Fruit fly (Drosophila melanogaster): ENCODE data around the gene RpS10a.

RpS10a gene

DNA sequence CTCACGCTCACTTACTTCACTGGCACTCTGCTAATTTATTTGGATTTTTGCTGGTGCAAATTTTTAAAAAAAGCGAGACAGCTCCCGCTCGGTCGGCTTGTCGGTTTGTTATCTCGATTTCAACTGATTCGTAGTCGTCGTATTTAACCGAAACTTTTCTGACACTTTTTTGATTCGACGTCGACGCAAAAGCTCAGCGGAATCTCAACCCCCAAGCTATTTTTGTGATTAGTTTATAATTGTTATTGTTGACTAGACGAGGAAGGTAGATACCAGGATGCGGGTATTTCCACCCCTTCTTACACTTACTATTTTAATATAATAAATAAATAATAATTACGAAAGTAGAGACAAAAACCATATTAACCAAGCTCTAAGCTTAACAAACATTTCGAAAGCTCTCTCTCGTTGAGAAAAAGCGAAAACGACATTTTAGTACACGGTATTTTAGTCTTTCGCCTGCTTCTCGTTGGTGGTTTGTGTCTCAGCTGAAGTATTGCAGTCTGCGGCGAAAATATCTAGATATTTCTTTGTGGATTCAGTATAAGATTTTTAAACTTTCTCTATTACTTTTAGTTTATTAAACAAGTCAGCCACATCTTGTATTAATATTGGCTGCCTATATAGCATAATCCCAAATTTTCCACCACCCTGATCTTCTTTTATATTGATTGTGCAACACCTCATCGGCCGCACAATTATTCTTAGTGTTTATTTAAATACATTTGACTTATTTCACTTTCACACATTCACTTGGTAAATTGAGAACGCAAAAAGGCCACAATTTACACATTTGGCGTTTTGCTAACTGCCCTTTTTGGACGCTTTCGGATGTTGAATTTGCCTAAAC, 4.4 kb downstream of the RpS10a start, which contains the start of gene tau (continued):
- TF ChIP-seq Hsf (GFP tag; optimal IDR thresholded peaks at IDR 0.05) (no peak), CG11093 (GFP tag; IDR thresholded peaks at IDR 0.05) (no peak), CG18262 (tag; optimal IDR thresholded peaks at IDR 0.05) (no peak), CG10462 (GFP tag; optimal IDR thresholded peaks at IDR 0.05) (no peak), CG9932 (GFP tag; IDR thresholded peaks at IDR 0.05) (peak; percentile 28; the same call in 1 of the 2 replicates), mirr (GFP tag; optimal IDR thresholded peaks at IDR 0.05) (no peak), Usf (GFP tag; optimal IDR thresholded peaks at IDR 0.05) (no peak), Neu2 (GFP tag; optimal IDR thresholded peaks at IDR 0.05; ENCODE audit: borderline replicate concordance) (no peak), YL-1 (GFP tag; optimal IDR thresholded peaks at IDR 0.05) (no peak), Abd-B (GFP tag; optimal IDR thresholded peaks at IDR 0.05) (no peak), HmgZ (tag; optimal IDR thresholded peaks at IDR 0.05) (no peak), Doc3 (GFP tag; IDR thresholded peaks at IDR 0.05; ENCODE audit: partially characterized antibody) (no peak), unc-4 (GFP tag; IDR thresholded peaks at IDR 0.05; ENCODE audit: partially characterized antibody) (no peak), ash1 (GFP tag; optimal IDR thresholded peaks at IDR 0.05) (no peak), nmo (GFP tag; optimal IDR thresholded peaks at IDR 0.05) (no peak), sens (GFP tag) (peak; percentile 73), Ada2b (GFP tag; IDR thresholded peaks at IDR 0.05) (no peak), CG11696 (GFP tag; IDR thresholded peaks at IDR 0.05) (no peak), CG3065 (GFP tag; optimal IDR thresholded peaks at IDR 0.05) (no peak), lab (GFP tag; optimal IDR thresholded peaks at IDR 0.05) (no peak), gfzf (GFP tag; optimal IDR thresholded peaks at IDR 0.05) (peak; percentile 20), CG11504 (tag; optimal IDR thresholded peaks at IDR 0.05) (peak; percentile 7), NC2β (GFP tag; optimal IDR thresholded peaks at IDR 0.05) (no peak), PHDP (tag; optimal IDR thresholded peaks at IDR 0.05) (peak; percentile 2), CG4617 (GFP tag; optimal IDR thresholded peaks at IDR 0.05; ENCODE audit: borderline replicate concordance) (no peak), CG14860 (GFP tag; IDR thresholded peaks at IDR 0.05; ENCODE audit: partially characterized antibody) (no peak), Dbx (GFP tag; IDR thresholded peaks at IDR 0.05) (peak; percentile 58; the same call in 2 of the 3 replicates), Meics (GFP tag; optimal IDR thresholded peaks at IDR 0.05) (no peak), CG14050 (GFP tag; IDR thresholded peaks at IDR 0.05) (no peak), jigr1 (GFP tag; IDR thresholded peaks at IDR 0.05) (no peak), CG3726 (GFP tag; IDR thresholded peaks at IDR 0.05) (no peak), CG10565 (GFP tag; optimal IDR thresholded peaks at IDR 0.05) (no peak), cas (GFP tag; IDR thresholded peaks at IDR 0.05) (no peak), Tbp (GFP tag; optimal IDR thresholded peaks at IDR 0.05) (no peak), HLH3B (GFP tag; IDR thresholded peaks at IDR 0.05) (no peak), Atf3 (GFP tag; optimal IDR thresholded peaks at IDR 0.05) (no peak), pita (GFP tag; optimal IDR thresholded peaks at IDR 0.05) (peak; percentile 45), CG13894 (tag; optimal IDR thresholded peaks at IDR 0.05) (no peak), fru (optimal IDR thresholded peaks at IDR 0.05) (no peak), Aef1 (GFP tag; IDR thresholded peaks at IDR 0.05) (no peak), Nf-YC (tag; optimal IDR thresholded peaks at IDR 0.05) (peak; percentile 11), sc (optimal IDR thresholded peaks at IDR 0.05) (no peak), sc (GFP tag; optimal IDR thresholded peaks at IDR 0.05) (no peak), CG3838 (GFP tag; optimal IDR thresholded peaks at IDR 0.05) (no peak), slou (GFP tag; optimal IDR thresholded peaks at IDR 0.05) (no peak), CG3407 (GFP tag; optimal IDR thresholded peaks at IDR 0.05) (no peak), Drgx (GFP tag; IDR thresholded peaks at IDR 0.05) (no peak), insv (GFP tag; optimal IDR thresholded peaks at IDR 0.05) (no peak), dan (GFP tag; IDR thresholded peaks at IDR 0.05) (no peak), CG7987 (GFP tag; optimal IDR thresholded peaks at IDR 0.05) (no peak), exex (tag; optimal IDR thresholded peaks at IDR 0.05) (peak; percentile 39)
